Worm (Caenorhabditis elegans): ENCODE measurements around the gene T26E4.10.
A peak's percentile ranks its signal among the peaks of the same experiment; 100 is the strongest.
"Not testable (repeated sequence)": the region's sequence is repeated elsewhere in the genome, so short reads cannot be mapped to it uniquely, and the experiment has no call there.

The T26E4.10 gene

DNA sequence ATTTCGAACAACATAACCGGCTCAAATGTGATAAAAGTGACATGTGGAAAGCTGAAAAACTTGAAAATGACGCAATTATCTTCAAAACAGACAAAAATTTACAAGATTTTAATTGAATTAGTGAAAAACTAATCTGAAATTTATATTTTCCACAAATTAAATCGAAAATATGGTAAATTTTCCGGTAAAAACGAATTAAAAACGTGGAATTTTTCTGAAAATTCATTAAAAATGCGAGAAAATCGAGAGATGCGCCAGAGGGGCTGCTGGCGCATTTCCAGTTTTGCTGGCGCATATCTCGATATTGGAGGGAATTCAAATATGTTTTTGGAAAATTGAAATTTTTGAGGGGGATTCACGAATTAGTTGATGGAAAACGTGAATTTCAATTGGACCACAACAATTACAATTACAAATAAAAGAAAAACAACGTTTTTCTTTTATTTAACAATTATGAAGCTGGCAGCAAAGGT, 31.9 kb downstream of the T26E4.10 start, which contains the start of the genes haf-3 and F57A10.2 (continued):
- TF ChIP-seq egl-27 (tag; optimal IDR thresholded peaks at IDR 0.05) = no peak
- peak; percentile 68; the same call in 1 of the 2 replicates for TF ChIP-seq php-3 (GFP tag; IDR thresholded peaks at IDR 0.05)
- no peak for TF ChIP-seq unc-130 (GFP tag; optimal IDR thresholded peaks at IDR 0.05)
- peak; percentile 94 for TF ChIP-seq mep-1 (tag; optimal IDR thresholded peaks at IDR 0.05)
- TF ChIP-seq nhr-11 (tag; optimal IDR thresholded peaks at IDR 0.05) = peak; percentile 79
- TF ChIP-seq D1046.2 (GFP tag; IDR thresholded peaks at IDR 0.05) = 0 out of 2 replicates have a peak, but pooled peaks have one; percentile 36
- TF ChIP-seq pha-4 (GFP tag; IDR thresholded peaks at IDR 0.05) = peak; percentile 73
- peak; percentile 46 for TF ChIP-seq pha-4 (tag; optimal IDR thresholded peaks at IDR 0.05)
- no peak for TF ChIP-seq F26F4.8 (GFP tag; conservative IDR thresholded peaks at IDR 0.05)
- peak; percentile 80; the same call in 1 of the 2 replicates for TF ChIP-seq ctbp-1 (GFP tag; IDR thresholded peaks at IDR 0.05)
- TF ChIP-seq lin-15B (tag; optimal IDR thresholded peaks at IDR 0.05) = peak; percentile 68
- peak in 1 of 2 experiments; percentile 21 for TF ChIP-seq mdl-1 (tag; optimal IDR thresholded peaks at IDR 0.05)
- peak; percentile 70 for TF ChIP-seq snpc-1.2 (GFP tag; IDR thresholded peaks at IDR 0.05)

DNA sequence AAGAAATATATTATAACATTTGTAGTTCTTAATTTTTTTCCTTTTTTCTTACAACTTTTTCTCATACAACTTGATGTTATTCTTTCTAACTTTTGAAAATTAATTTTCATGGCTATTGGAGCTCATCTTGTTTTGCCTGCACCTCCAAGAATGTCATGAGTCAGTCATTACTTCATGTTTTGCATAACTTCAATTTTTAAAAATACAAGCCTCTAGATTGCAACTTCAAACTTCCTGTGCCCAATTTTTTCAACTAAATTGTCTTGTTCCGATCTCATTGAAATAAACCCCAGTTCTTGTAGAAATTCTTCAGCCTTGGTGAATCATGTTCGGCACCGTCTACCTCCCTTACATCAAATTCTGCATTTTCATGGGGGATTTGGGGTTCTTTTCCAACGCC, 39.6 kb downstream of the T26E4.10 start, which contains the start of gene str-9:
TSS of gene str-9 (plus strand) at position 301 of the 400 bp plus-strand sequence.
- no peak for TF ChIP-seq fkh-10 (GFP tag; optimal IDR thresholded peaks at IDR 0.05)
- TF ChIP-seq F49E8.2 (tag; optimal IDR thresholded peaks at IDR 0.05; ENCODE audit: borderline replicate concordance) = no peak
- TF ChIP-seq Y105C5A.15 (GFP tag; IDR thresholded peaks at IDR 0.05) = no peak
- no peak for TF ChIP-seq T26A8.4 (GFP tag; IDR thresholded peaks at IDR 0.05)
- no peak for TF ChIP-seq mep-1 (tag; optimal IDR thresholded peaks at IDR 0.05)
- TF ChIP-seq lin-29 (GFP tag; IDR thresholded peaks at IDR 0.05) = no peak
- no peak for TF ChIP-seq set-16 (GFP tag; IDR thresholded peaks at IDR 0.05)
- TF ChIP-seq daf-8 (GFP tag; IDR thresholded peaks at IDR 0.05) = no peak
- TF ChIP-seq dmd-8 (GFP tag; IDR thresholded peaks at IDR 0.05) = no peak
- no peak for TF ChIP-seq php-3 (GFP tag; IDR thresholded peaks at IDR 0.05)
- TF ChIP-seq hif-1 (tag; optimal IDR thresholded peaks at IDR 0.05) = no peak
- TF ChIP-seq nhr-10 (tag; optimal IDR thresholded peaks at IDR 0.05) = no peak

DNA sequence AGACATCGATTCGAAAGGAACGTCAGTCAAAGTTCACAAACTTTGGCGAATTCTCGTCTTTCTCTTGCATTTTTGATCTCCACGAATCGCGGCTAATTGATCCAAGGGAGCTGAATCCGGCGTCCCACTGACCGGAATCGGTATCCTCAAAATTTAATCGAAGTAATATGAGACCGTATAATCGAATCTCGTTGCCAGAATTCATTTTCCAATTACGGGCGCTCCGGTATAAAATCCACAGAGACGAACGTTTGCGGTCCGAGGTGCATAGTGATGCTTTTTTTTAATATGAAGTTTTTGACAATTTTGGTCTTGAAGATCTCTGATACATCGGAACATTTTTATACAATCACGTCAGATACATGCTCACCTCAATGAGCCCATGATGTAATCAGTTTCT, 40.4 kb downstream of the T26E4.10 start:
- TF ChIP-seq ceh-62 (tag; optimal IDR thresholded peaks at IDR 0.05) (no peak), aha-1 (tag) (peak; percentile 92)

DNA sequence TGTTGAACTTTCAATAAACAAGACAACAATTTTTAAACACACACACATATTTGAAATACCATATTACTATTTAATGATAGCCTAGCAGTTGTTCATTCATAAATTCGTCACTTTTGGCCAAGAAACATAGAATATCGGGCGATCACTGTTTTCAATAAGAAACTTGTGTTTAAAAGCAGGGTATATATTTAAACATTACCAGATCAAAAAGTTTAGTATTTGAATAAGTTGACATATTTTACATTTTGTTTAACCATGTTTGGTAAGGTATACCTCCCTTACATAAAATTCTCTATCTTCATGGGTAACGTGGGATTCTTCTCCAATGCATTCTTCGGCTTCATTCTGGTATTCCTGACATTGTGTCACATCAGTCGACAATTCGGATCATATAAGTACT, 43.3 kb downstream of the T26E4.10 start, which contains the start of gene str-8:
TSS of gene str-8 (plus strand) at position 301 of the 400 bp plus-strand sequence.
- not testable (repeated sequence) for TF ChIP-seq nhr-237, zfp-2, attf-4 (tag; optimal IDR thresholded peaks at IDR 0.05)

DNA sequence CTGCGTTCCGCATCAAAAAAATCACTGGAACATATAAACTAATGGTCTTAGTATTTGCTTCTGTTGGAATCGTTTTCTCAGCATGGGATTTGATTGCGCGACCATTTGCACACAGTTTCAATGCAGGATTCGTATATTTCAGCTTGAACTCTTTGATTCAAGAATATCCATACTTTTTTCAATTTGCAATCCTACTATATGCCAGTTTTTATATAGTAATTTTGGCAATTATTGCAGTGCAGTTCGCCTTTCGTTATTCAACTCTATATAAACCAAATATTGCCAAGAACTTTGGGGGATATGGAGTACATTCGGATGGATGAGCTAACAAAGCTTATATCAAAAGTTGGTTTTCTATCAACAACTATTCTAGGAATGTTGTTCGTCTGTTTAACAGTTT, 45.1 kb downstream of the T26E4.10 start, which contains the start of gene str-5:
TSS of gene str-5 (plus strand) at position 301 of the 400 bp plus-strand sequence.
- not testable (repeated sequence) for TF ChIP-seq pha-4 (GFP tag; IDR thresholded peaks at IDR 0.05); pha-4 (tag; optimal IDR thresholded peaks at IDR 0.05); fkh-10 (GFP tag; optimal IDR thresholded peaks at IDR 0.05); R02D3.7 (tag; optimal IDR thresholded peaks at IDR 0.05)

DNA sequence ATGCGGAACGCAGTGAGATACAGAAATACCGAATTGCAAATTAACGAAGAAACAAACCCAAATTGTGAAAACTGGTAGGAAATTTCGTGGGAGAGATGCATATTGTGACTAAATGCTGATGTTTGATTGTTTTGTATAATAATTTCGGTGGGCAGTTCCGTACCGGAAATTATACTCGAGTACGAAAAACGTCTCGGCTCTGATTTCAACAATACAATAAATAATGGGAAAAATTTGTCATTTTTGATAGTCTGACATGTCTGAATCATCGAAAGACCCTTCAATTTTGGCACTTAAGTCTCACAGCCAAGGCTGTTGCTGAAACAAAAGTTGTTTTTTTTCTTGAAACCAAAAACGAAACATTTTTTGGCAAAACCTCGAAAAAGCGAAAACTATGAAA, 46.0 kb downstream of the T26E4.10 start, which contains the start of gene str-43:
TSS of gene str-43 (minus strand) at position 101 of the 400 bp plus-strand sequence.
- TF ChIP-seq lim-7 (GFP tag; IDR thresholded peaks at IDR 0.05) (no peak), vab-7 (GFP tag; IDR thresholded peaks at IDR 0.05) (no peak), lin-38 (GFP tag; IDR thresholded peaks at IDR 0.05) (no peak), unc-39 (tag; optimal IDR thresholded peaks at IDR 0.05) (no peak), nhr-6 (tag; optimal IDR thresholded peaks at IDR 0.05) (no peak), dpl-1 (GFP tag; optimal IDR thresholded peaks at IDR 0.05) (no peak), ZK337.2 (GFP tag; IDR thresholded peaks at IDR 0.05) (no peak)

All from whole organism, L4 larva.